Worm (Caenorhabditis elegans) whole organism, midembryonic: ENCODE results near the gene F44E2.3.

Experiments used
- T22C8.4 ChIP-seq: fragments of 200-800 bp; sonication (Bioruptor generic); IDR thresholded peaks from 2 replicates; pipeline ENCODE4 v1.3.6; 2022; ENCODE audit warnings: missing genetic modification characterization, missing compliant biosample characterization
- flt-1 ChIP-seq: fragments of 200-800 bp; sonication (Bioruptor generic); IDR thresholded peaks from 2 replicates; pipeline ENCODE4 v1.3.6; 2022; ENCODE audit warnings: missing genetic modification characterization, missing compliant biosample characterization
- klf-2 ChIP-seq: fragments of 200-800 bp; sonication (Bioruptor generic); conservative IDR thresholded peaks from 2 replicates; pipeline ENCODE4 v1.3.6; 2022; ENCODE audit warnings: missing genetic modification reagents, missing genetic modification characterization, missing compliant biosample characterization
- med-1 ChIP-seq: sonication (generic microtip); optimal IDR thresholded peaks from 2 replicates; lab custom pipeline; 2017; ENCODE audit warnings: missing genetic modification characterization, mild to moderate bottlenecking, missing compliant biosample characterization, antibody characterized with exemption, missing genetic modification reagents; ENCODE audit not compliant: insufficient read depth
- ref-1 ChIP-seq: fragments of 200-800 bp; sonication (Bioruptor generic); conservative IDR thresholded peaks from 2 replicates; pipeline ENCODE4 v1.3.6; 2022; ENCODE audit warnings: missing genetic modification reagents, missing genetic modification characterization, missing compliant biosample characterization
- tab-1 ChIP-seq: fragments of 200-800 bp; sonication (Bioruptor generic); IDR thresholded peaks from 2 replicates; pipeline ENCODE4 v1.3.6; 2022; ENCODE audit warnings: missing genetic modification characterization, missing compliant biosample characterization
- ztf-23 ChIP-seq: fragments of 200-800 bp; sonication (Bioruptor generic); IDR thresholded peaks from 2 replicates; pipeline ENCODE4 v1.3.6; 2022; ENCODE audit warnings: missing genetic modification reagents, missing genetic modification characterization, missing compliant biosample characterization

DNA sequence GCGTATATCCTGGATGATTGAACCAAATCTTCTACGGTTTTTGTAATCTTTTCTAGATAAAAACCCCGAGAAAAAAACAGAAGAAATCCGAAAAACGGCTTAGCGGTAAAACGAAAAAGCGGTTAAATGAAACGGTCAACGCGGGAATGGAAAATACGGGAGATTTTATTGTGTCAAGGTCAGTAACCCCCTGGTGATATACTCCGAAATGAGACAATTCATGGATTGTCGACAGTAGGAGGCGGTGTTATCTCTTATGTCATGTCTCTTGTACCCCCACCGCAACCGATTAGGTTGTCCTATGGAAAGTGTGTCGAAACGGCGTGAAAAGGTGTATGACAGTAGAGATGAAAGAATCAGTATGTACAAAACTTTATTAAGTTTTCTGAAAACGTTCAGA, 15.0 kb upstream of the F44E2.3 start:
- TF ChIP-seq ztf-23 (GFP tag; lab: Robert Waterston, UW) (no peak), med-1 (GFP tag; lab: Kevin White, UChicago) (no peak), T22C8.4 (no peak), flt-1 (no peak), ref-1 (no peak), klf-2 (GFP tag; lab: Robert Waterston, UW) (no peak), tab-1 (no peak)
